Fruit fly (Drosophila melanogaster) whole organism: ENCODE data around the gene betaTub65B.

ENCODE experiments used
- CG8478 ChIP-seq: fragments of >200 bp; optimal IDR thresholded peaks from 2 replicates; lab custom pipeline; 2018; ENCODE audit warnings: inconsistent platforms
- Dll ChIP-seq: fragments of >200 bp; optimal IDR thresholded peaks from 2 replicates; lab custom pipeline; 2017
- EcR ChIP-seq, 2 experiments: fragments of >200 bp; optimal IDR thresholded peaks; 2 replicates each; lab custom pipeline; 2017; ENCODE audit warnings: missing biosample characterization in 2 of 2, missing genetic modification characterization in 2 of 2, missing genetic modification reagents in 2 of 2
- pan ChIP-seq: fragments of >200 bp; optimal IDR thresholded peaks from 2 replicates; lab custom pipeline; 2017
- psq ChIP-seq: fragments of >200 bp; optimal IDR thresholded peaks from 2 replicates; lab custom pipeline; 2017
- usp ChIP-seq: fragments of >200 bp; optimal IDR thresholded peaks from 2 replicates; lab custom pipeline; 2017; ENCODE audit warnings: missing biosample characterization, missing genetic modification characterization, mixed read lengths

Gene betaTub65B

dm6 chr3L:6530429-6530828, at the start of gene betaTub65B:
betaTub65B (plus strand) TSS chr3L:6530729.
- TF ChIP-seq EcR (GFP tag; optimal IDR thresholded peaks at IDR 0.05; lab: Kevin White, UChicago) = no peak
- TF ChIP-seq pan (lab: Kevin White, UChicago) = no peak
- TF ChIP-seq psq = no peak
- no peak for TF ChIP-seq usp (GFP tag; lab: Kevin White, UChicago)
- no peak for TF ChIP-seq CG8478 (lab: Kevin White, UChicago)
- TF ChIP-seq Dll = no peak

dm6 chr3L:6482838-6483237, 47.7 kb upstream of the betaTub65B start:
- TF ChIP-seq CG8478 (lab: Kevin White, UChicago) (no peak), Dll (no peak), usp (GFP tag; lab: Kevin White, UChicago) (no peak), psq (no peak), EcR (GFP tag; optimal IDR thresholded peaks at IDR 0.05; lab: Kevin White, UChicago) (no peak), pan (lab: Kevin White, UChicago) (no peak)

dm6 chr3L:6488405-6488804, 42.1 kb upstream of the betaTub65B start, which contains the start of the genes CG10147 and Bulli:
CG10147 (minus strand) TSS chr3L:6488424.
Bulli (plus strand) TSS chr3L:6488681.
- no peak for TF ChIP-seq EcR (GFP tag; optimal IDR thresholded peaks at IDR 0.05; lab: Kevin White, UChicago)
- TF ChIP-seq psq = no peak
- no peak for TF ChIP-seq CG8478 (lab: Kevin White, UChicago)
- TF ChIP-seq Dll = no peak
- no peak for TF ChIP-seq usp (GFP tag; lab: Kevin White, UChicago)
- no peak for TF ChIP-seq pan (lab: Kevin White, UChicago)

- TF ChIP-seq psq (no peak), pan (lab: Kevin White, UChicago) (no peak), Dll (no peak), CG8478 (lab: Kevin White, UChicago) (no peak), EcR (GFP tag; optimal IDR thresholded peaks at IDR 0.05; lab: Kevin White, UChicago) (no peak), usp (GFP tag; lab: Kevin White, UChicago) (no peak)
Observed at dm6 chr3L:6494928-6495806, 35.4 kb upstream of the betaTub65B start, which contains the start of the genes Vps8 and sfl. Vps8 (minus strand) TSS chr3L:6495297. sfl (plus strand) TSS chr3L:6495680.

dm6 chr3L:6496053-6496921, 34.2 kb upstream of the betaTub65B start:
- TF ChIP-seq pan (lab: Kevin White, UChicago) (no peak), Dll (no peak), usp (GFP tag; lab: Kevin White, UChicago) (no peak), psq (peak; percentile 77), EcR (GFP tag; optimal IDR thresholded peaks at IDR 0.05; lab: Kevin White, UChicago) (no peak)

- TF ChIP-seq pan (lab: Kevin White, UChicago) (no peak), EcR (GFP tag; optimal IDR thresholded peaks at IDR 0.05; lab: Kevin White, UChicago) (no peak), usp (GFP tag; lab: Kevin White, UChicago) (no peak), Dll (no peak), psq (no peak), CG8478 (lab: Kevin White, UChicago) (no peak)
Observed at dm6 chr3L:6496922-6497232, 33.7 kb upstream of the betaTub65B start.

- TF ChIP-seq pan (lab: Kevin White, UChicago) (no peak), Dll (no peak)
Observed at dm6 chr3L:6497990-6498389, 32.5 kb upstream of the betaTub65B start.

dm6 chr3L:6498602-6499001, 31.9 kb upstream of the betaTub65B start:
- TF ChIP-seq CG8478 (lab: Kevin White, UChicago) (no peak), EcR (GFP tag; optimal IDR thresholded peaks at IDR 0.05; lab: Kevin White, UChicago) (no peak), Dll (no peak), pan (lab: Kevin White, UChicago) (no peak), psq (no peak), usp (GFP tag; lab: Kevin White, UChicago) (no peak)

- TF ChIP-seq Dll (no peak), EcR (GFP tag; optimal IDR thresholded peaks at IDR 0.05; lab: Kevin White, UChicago) (no peak), psq (no peak), usp (GFP tag; lab: Kevin White, UChicago) (no peak), CG8478 (lab: Kevin White, UChicago) (no peak), pan (lab: Kevin White, UChicago) (no peak)
Observed at dm6 chr3L:6500470-6500869, 30.1 kb upstream of the betaTub65B start.

dm6 chr3L:6508083-6508482, 22.4 kb upstream of the betaTub65B start:
- no peak for TF ChIP-seq EcR (GFP tag; optimal IDR thresholded peaks at IDR 0.05; lab: Kevin White, UChicago)
- no peak for TF ChIP-seq CG8478 (lab: Kevin White, UChicago)
- TF ChIP-seq Dll = no peak
- TF ChIP-seq usp (GFP tag; lab: Kevin White, UChicago) = no peak
- no peak for TF ChIP-seq psq
- TF ChIP-seq pan (lab: Kevin White, UChicago) = no peak

dm6 chr3L:6512284-6512683, 18.2 kb upstream of the betaTub65B start:
- no peak for TF ChIP-seq usp (GFP tag; lab: Kevin White, UChicago)

dm6 chr3L:6516901-6517300, 13.6 kb upstream of the betaTub65B start:
- TF ChIP-seq usp (GFP tag; lab: Kevin White, UChicago) (no peak), CG8478 (lab: Kevin White, UChicago) (no peak), pan (lab: Kevin White, UChicago) (no peak), Dll (no peak), psq (no peak), EcR (GFP tag; optimal IDR thresholded peaks at IDR 0.05; lab: Kevin White, UChicago) (no peak)
